Worm (Caenorhabditis elegans) whole organism, L3 larva: ENCODE measurements around the gene pes-9.

Experiments used
- ama-1 ChIP-seq: fragments of 150-350 bp; optimal IDR thresholded peaks from 2 replicates; lab custom pipeline; 2018
- egl-27 ChIP-seq: sonication (generic microtip); optimal IDR thresholded peaks from 4 replicates; lab custom pipeline; 2017; ENCODE audit warnings: missing biosample characterization, missing genetic modification reagents, missing genetic modification characterization
- elt-2 ChIP-seq: sonication (generic microtip); optimal IDR thresholded peaks from 2 replicates; lab custom pipeline; 2016; ENCODE audit warnings: missing genetic modification reagents, mild to moderate bottlenecking, missing genetic modification characterization, missing compliant biosample characterization
- elt-3 ChIP-seq, 3 experiments: fragments of 150-350 bp in 1 of 3; sonication (generic microtip) in 2 of 3; optimal IDR thresholded peaks; 2 replicates in 2 of 3; 4 replicates in 1 of 3; lab custom pipeline; 2014 to 2017; ENCODE audit warnings: missing biosample characterization in 3 of 3, missing genetic modification characterization in 3 of 3
- fos-1 ChIP-seq: fragments of 150-350 bp; optimal IDR thresholded peaks from 2 replicates; lab custom pipeline; 2014; ENCODE audit warnings: missing biosample characterization, missing genetic modification characterization
- nhr-12 ChIP-seq: fragments of 150-350 bp; optimal IDR thresholded peaks from 2 replicates; lab custom pipeline; 2014; ENCODE audit warnings: missing biosample characterization, missing genetic modification characterization
- nhr-76 ChIP-seq: fragments of 150-350 bp; sonication (generic microtip); optimal IDR thresholded peaks from 5 replicates; lab custom pipeline; 2014; ENCODE audit warnings: missing biosample characterization, missing genetic modification characterization
- pqm-1 ChIP-seq: fragments of 150-350 bp; optimal IDR thresholded peaks from 2 replicates; lab custom pipeline; 2017; ENCODE audit warnings: missing biosample characterization, missing genetic modification characterization, inconsistent platforms
- unc-39 ChIP-seq: sonication (generic microtip); optimal IDR thresholded peaks from 4 replicates; lab custom pipeline; 2017; ENCODE audit warnings: missing biosample characterization, missing genetic modification characterization
- ztf-4 ChIP-seq: fragments of 150-350 bp; optimal IDR thresholded peaks from 2 replicates; lab custom pipeline; 2014; ENCODE audit warnings: missing biosample characterization, missing genetic modification characterization

ce11 chrV:14597681-14598184, 899 bp upstream of the pes-9 start, which contains the start of gene R11H6.2:
- TF ChIP-seq egl-27 (tag; lab: Kevin White, UChicago): no peak
- TF ChIP-seq pqm-1: peak; percentile 16
- TF ChIP-seq unc-39 (tag; lab: Kevin White, UChicago): no peak
- TF ChIP-seq ama-1 (lab: Kevin White, UChicago): no peak
- peak; percentile 16 for TF ChIP-seq elt-2 (tag; lab: Kevin White, UChicago)
- no peak for TF ChIP-seq elt-3 (tag; optimal IDR thresholded peaks at IDR 0.05; lab: Kevin White, UChicago)
- no peak for TF ChIP-seq nhr-12 (tag; lab: Kevin White, UChicago)
- no peak for TF ChIP-seq ztf-4 (tag; lab: Kevin White, UChicago)
- no peak for TF ChIP-seq nhr-76 (tag; lab: Kevin White, UChicago)
- TF ChIP-seq fos-1 (tag; lab: Kevin White, UChicago): no peak
